Worm (Caenorhabditis elegans): ENCODE measurements around the gene kin-20.

- no peak for TF ChIP-seq xbp-1 (tag; optimal IDR thresholded peaks at IDR 0.05)
- TF ChIP-seq sptf-1 (tag; optimal IDR thresholded peaks at IDR 0.05): no peak
- no peak for TF ChIP-seq nhr-90 (tag; optimal IDR thresholded peaks at IDR 0.05; ENCODE audit: poor library complexity)
- no peak for TF ChIP-seq lin-15B (tag; optimal IDR thresholded peaks at IDR 0.05)
Observed at ce11 chrX:15224128-15224527, 53.4 kb downstream of the kin-20 start.

Measured in whole organism, L1 larva.